Worm (Caenorhabditis elegans): ENCODE measurements around the gene ttbk-2.1.

DNA sequence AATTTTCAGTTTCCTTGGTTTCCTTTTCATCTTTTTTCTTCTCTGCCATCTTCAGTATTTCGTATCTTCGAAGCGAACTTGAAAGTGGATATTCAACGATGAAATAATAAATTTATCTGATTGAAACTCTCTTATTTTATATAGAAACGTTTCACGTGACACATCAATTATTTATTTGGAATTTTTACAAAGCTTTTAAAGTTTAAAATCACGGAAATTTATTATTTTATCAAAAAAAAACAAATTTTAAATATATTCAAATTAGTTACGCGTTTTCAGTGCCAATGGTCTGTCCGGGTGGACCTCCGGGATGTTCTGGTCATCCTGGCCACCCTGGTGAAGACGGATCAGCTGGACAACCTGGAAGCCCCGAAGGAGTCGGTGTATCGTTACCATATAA lies 44.5 kb downstream of the ttbk-2.1 start, which contains the start of gene ZK354.7:
- no peak for TF ChIP-seq unc-62 (GFP tag; optimal IDR thresholded peaks at IDR 0.05)
- no peak for TF ChIP-seq ztf-11 (tag; optimal IDR thresholded peaks at IDR 0.05)
- no peak for TF ChIP-seq lsy-12 (tag; optimal IDR thresholded peaks at IDR 0.05)
- TF ChIP-seq elt-1 (tag; optimal IDR thresholded peaks at IDR 0.05): no peak
- no peak for TF ChIP-seq ceh-82 (tag; optimal IDR thresholded peaks at IDR 0.05)
- no peak for TF ChIP-seq nhr-237 (tag; optimal IDR thresholded peaks at IDR 0.05)
- TF ChIP-seq elt-3 (tag; optimal IDR thresholded peaks at IDR 0.05): no peak
- no peak for TF ChIP-seq ama-1 (optimal IDR thresholded peaks at IDR 0.05)
- no peak for TF ChIP-seq nhr-11 (tag; optimal IDR thresholded peaks at IDR 0.05)
- TF ChIP-seq skn-1 (tag; optimal IDR thresholded peaks at IDR 0.05): no peak
- TF ChIP-seq lin-39 (tag; optimal IDR thresholded peaks at IDR 0.05): no peak

Data from whole organism, L3 larva.